Worm (Caenorhabditis elegans): ENCODE data around the gene T05A8.1.

The T05A8.1 gene

DNA sequence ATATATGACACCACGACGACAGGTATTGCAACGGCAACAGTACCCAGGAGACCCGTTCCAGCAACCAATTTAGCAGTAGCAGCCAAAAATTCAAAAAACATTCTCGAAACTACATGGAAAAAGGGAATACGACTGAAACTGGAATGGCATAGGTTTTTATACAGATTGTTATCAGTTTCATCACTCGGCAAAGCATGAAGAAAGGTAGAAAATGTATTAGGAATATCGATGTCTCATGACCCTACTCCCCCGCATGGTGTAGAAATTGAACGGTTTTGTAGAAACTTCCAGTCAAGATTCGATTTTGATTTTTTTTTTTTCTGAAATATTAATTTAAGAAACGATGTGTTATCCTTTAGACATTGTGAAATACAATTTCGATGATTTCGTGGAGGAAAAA, 1.1 kb upstream of the T05A8.1 start, which contains the start of gene T05A8.2:
Gene T05A8.2, minus strand, starts transcription at position 101 of the 400 bp plus-strand sequence.
- TF ChIP-seq elt-1 (tag; optimal IDR thresholded peaks at IDR 0.05), result no peak
- no peak for TF ChIP-seq nhr-129 (tag; optimal IDR thresholded peaks at IDR 0.05)
- TF ChIP-seq snpc-4 (tag; optimal IDR thresholded peaks at IDR 0.05), result no peak
- no peak for TF ChIP-seq ztf-1 (GFP tag; conservative IDR thresholded peaks at IDR 0.05)
- TF ChIP-seq lin-13 (GFP tag; optimal IDR thresholded peaks at IDR 0.05), result no peak
- TF ChIP-seq gmeb-1 (tag; optimal IDR thresholded peaks at IDR 0.05), result no peak
- TF ChIP-seq sma-3 (GFP tag; optimal IDR thresholded peaks at IDR 0.05), result no peak

DNA sequence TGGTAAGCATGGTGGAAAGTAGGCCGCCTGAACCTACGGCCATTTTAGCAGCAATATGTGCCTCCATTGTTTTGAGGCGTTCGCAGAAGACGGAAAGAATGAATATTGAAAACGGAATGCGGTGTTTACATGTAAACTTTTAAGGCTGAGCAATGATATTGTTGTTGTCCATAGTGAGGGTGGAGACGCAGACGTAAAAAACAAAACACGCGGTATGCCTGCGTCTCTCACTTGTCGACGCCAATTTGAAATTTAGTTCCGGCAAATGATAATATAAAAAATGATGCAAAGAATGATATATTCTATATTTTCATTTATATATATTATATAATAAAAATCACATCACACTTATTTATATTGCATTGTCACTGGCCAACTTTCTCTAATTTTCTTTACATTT, 2.0 kb downstream of the T05A8.1 start, which contains the start of gene Y47G7B.2:
Gene Y47G7B.2, minus strand, starts transcription at position 143 of the 400 bp plus-strand sequence.
- TF ChIP-seq ama-1 (optimal IDR thresholded peaks at IDR 0.05) (no peak), ZK546.5 (tag; optimal IDR thresholded peaks at IDR 0.05) (no peak), C34F6.9 (tag; optimal IDR thresholded peaks at IDR 0.05) (peak; percentile 13), dmd-4 (tag; optimal IDR thresholded peaks at IDR 0.05) (no peak), ceh-82 (tag; optimal IDR thresholded peaks at IDR 0.05) (no peak), nhr-6 (tag; optimal IDR thresholded peaks at IDR 0.05) (no peak), unc-55 (GFP tag; optimal IDR thresholded peaks at IDR 0.05) (peak; percentile 48), ztf-4 (tag; optimal IDR thresholded peaks at IDR 0.05) (no peak), nhr-23 (tag; optimal IDR thresholded peaks at IDR 0.05) (no peak), sma-9 (GFP tag; optimal IDR thresholded peaks at IDR 0.05) (peak; percentile 37), sma-9 (tag; optimal IDR thresholded peaks at IDR 0.05) (no peak), mab-5 (tag; optimal IDR thresholded peaks at IDR 0.05) (no peak), sem-4 (tag; optimal IDR thresholded peaks at IDR 0.05) (no peak), nhr-129 (tag; optimal IDR thresholded peaks at IDR 0.05) (peak; percentile 45), blmp-1 (tag; optimal IDR thresholded peaks at IDR 0.05; ENCODE audit: insufficient read depth) (no peak), nhr-11 (tag; optimal IDR thresholded peaks at IDR 0.05) (no peak), mbf-1 (tag; optimal IDR thresholded peaks at IDR 0.05) (no peak)

DNA sequence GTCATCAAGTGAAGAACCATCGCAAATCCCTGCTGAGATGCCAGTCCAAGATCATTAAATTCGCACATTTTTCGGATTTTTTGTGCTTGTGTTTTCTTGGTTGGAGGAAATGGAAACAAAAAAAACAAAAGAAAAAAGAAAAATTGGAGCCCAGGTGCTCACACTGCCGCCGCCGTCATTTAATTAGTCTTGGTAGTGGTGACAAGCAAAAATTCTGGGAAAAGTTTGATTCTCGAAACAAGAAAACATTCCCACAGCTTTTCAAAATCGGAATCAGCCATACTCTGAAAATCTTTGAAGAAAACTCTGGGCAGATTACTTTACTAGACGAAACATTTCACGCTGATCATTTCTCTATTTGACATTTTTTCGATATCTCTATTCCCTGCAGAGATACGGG, 4.6 kb downstream of the T05A8.1 start, which contains the start of gene srh-128:
Gene srh-128, minus strand, starts transcription at position 101 of the 400 bp plus-strand sequence.
- TF ChIP-seq elt-1 (tag; optimal IDR thresholded peaks at IDR 0.05) (no peak), nhr-6 (tag; optimal IDR thresholded peaks at IDR 0.05) (no peak), ZK546.5 (tag; optimal IDR thresholded peaks at IDR 0.05) (no peak), crh-2 (tag; optimal IDR thresholded peaks at IDR 0.05) (no peak), mab-5 (tag; optimal IDR thresholded peaks at IDR 0.05) (no peak), unc-62 (GFP tag; optimal IDR thresholded peaks at IDR 0.05) (no peak), sem-4 (tag; optimal IDR thresholded peaks at IDR 0.05) (no peak), aly-2 (tag; optimal IDR thresholded peaks at IDR 0.05) (no peak), sma-3 (GFP tag; optimal IDR thresholded peaks at IDR 0.05) (no peak), F13H6.1 (tag; optimal IDR thresholded peaks at IDR 0.05) (no peak), snpc-4 (tag; optimal IDR thresholded peaks at IDR 0.05) (no peak)

DNA sequence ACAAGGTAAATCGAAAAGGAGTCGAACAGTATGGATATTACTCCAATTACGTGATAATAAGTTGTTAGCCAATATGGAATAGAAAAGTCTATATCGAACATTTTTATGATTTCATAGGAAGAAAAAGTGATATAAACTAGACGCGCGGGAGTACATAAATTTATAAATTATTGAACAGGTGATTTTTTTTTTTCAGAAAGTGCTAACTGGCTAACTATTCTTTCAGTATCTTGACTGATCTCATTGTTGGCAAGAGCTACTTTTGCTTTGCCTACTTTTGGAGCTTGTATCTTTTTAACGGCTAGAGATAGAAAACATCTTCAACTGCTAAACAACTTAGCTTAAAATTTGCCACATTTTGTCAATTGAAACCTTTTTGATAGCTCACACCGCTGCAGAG, 7.1 kb downstream of the T05A8.1 start, which contains the start of gene sri-60:
Gene sri-60, minus strand, starts transcription at position 101 of the 400 bp plus-strand sequence.
- TF ChIP-seq nhr-10 (tag; optimal IDR thresholded peaks at IDR 0.05) (no peak), nhr-12 (tag; optimal IDR thresholded peaks at IDR 0.05) (no peak), ztf-11 (tag; optimal IDR thresholded peaks at IDR 0.05) (no peak), nhr-21 (tag; optimal IDR thresholded peaks at IDR 0.05) (no peak), fos-1 (tag; optimal IDR thresholded peaks at IDR 0.05) (no peak), nhr-25 (tag; optimal IDR thresholded peaks at IDR 0.05) (no peak)

DNA sequence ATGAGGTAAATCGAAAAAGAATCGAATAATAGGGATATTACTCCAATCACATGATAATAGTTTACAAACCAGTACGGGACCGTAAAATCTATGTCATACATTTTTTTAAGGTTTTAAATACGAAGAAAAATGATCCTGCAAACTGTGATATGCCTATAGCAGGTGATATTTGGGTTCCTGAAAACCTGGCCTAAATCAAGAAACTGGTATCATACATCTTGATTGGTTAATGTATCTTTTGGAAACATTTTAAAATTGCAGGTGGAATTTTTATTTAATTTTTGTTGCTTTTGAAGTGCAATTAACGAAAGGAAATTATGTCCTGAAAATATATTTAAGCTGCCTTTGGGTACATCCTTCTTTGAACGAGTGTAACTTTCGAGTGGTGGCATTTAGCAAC, 9.6 kb downstream of the T05A8.1 start, which contains the start of gene sri-61:
Gene sri-61, minus strand, starts transcription at position 101 of the 400 bp plus-strand sequence.
- no peak for TF ChIP-seq nhr-237 (tag; optimal IDR thresholded peaks at IDR 0.05)
- no peak for TF ChIP-seq nhr-10 (tag; optimal IDR thresholded peaks at IDR 0.05)
- no peak for TF ChIP-seq egl-27 (tag; optimal IDR thresholded peaks at IDR 0.05)
- TF ChIP-seq nhr-23 (tag; optimal IDR thresholded peaks at IDR 0.05), result no peak
- TF ChIP-seq gmeb-1 (tag; optimal IDR thresholded peaks at IDR 0.05), result no peak
- TF ChIP-seq dmd-4 (tag; optimal IDR thresholded peaks at IDR 0.05), result no peak
- no peak for TF ChIP-seq nhr-129 (tag; optimal IDR thresholded peaks at IDR 0.05)
- TF ChIP-seq mab-5 (tag; optimal IDR thresholded peaks at IDR 0.05), result no peak
- TF ChIP-seq alr-1 (tag; optimal IDR thresholded peaks at IDR 0.05), result no peak
- no peak for TF ChIP-seq elt-3 (tag; optimal IDR thresholded peaks at IDR 0.05)
- TF ChIP-seq R02D3.7 (tag; optimal IDR thresholded peaks at IDR 0.05), result no peak
- no peak for TF ChIP-seq peb-1 (tag; optimal IDR thresholded peaks at IDR 0.05)
- TF ChIP-seq unc-62 (GFP tag; optimal IDR thresholded peaks at IDR 0.05), result no peak

Data from whole organism, L2 larva.